Fruit fly (Drosophila melanogaster): ENCODE data around the gene CG2909.

Gene CG2909

dm6 chrX:10318416-10318961 lies 7.8 kb upstream of the CG2909 start:
- TF ChIP-seq CG13204 (GFP tag; optimal IDR thresholded peaks at IDR 0.05) (peak; percentile 13), CG9948 (tag; optimal IDR thresholded peaks at IDR 0.05) (no peak), Pif1A (GFP tag; optimal IDR thresholded peaks at IDR 0.05) (no peak), Pif1B (GFP tag; optimal IDR thresholded peaks at IDR 0.05) (peak; percentile 28)

DNA sequence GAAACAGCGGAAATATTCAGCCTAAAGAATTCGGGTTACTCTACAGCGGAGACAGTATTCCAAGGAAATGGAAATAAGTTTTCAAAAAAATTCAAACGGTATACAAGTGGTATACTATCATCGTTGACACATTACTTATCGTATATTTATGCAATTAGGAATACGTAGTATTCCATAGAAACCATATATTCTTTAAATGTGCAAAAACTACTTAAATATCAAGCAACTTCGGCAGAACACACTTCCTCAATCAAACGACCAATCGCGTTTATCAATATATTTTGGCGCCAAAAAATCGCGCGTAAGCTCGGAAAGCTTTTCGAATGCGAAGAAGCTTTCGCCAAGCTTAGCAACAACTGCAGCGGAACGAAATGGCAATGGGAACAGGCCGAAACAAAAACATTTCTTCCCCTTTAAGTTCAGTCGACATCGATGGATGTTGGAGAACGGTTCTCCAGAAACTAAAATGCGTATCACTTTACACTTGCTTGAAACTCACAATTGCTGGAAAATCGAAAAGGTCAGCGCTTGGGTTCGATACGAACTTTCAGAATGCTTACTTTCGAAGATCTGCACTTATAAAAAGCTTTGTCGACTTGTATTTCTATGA lies 7.2 kb upstream of the CG2909 start:
- TF ChIP-seq D1 (tag; optimal IDR thresholded peaks at IDR 0.05) (no peak), CG34367 (tag; optimal IDR thresholded peaks at IDR 0.05) (no peak), CG8301 (tag; optimal IDR thresholded peaks at IDR 0.05) (no peak), CG12605 (GFP tag; IDR thresholded peaks at IDR 0.05) (no peak), CG10348 (GFP tag; IDR thresholded peaks at IDR 0.05) (no peak), Snoo (tag; optimal IDR thresholded peaks at IDR 0.05) (no peak), CG14655 (GFP tag; optimal IDR thresholded peaks at IDR 0.05) (peak; percentile 10), Ets98B (GFP tag; IDR thresholded peaks at IDR 0.05) (no peak), gl (tag; optimal IDR thresholded peaks at IDR 0.05) (no peak), Pif1A (GFP tag; optimal IDR thresholded peaks at IDR 0.05) (peak; percentile 13), Pif1B (GFP tag; optimal IDR thresholded peaks at IDR 0.05) (no peak), CG8159 (tag; optimal IDR thresholded peaks at IDR 0.05) (peak; percentile 16), CG32121 (GFP tag; IDR thresholded peaks at IDR 0.05) (peak; percentile 30; the same call in 1 of the 2 replicates)

dm6 chrX:10320425-10320978 lies 5.8 kb upstream of the CG2909 start:
- TF ChIP-seq gl (tag; optimal IDR thresholded peaks at IDR 0.05), result no peak

dm6 chrX:10322292-10322691 lies 4.0 kb upstream of the CG2909 start:
- TF ChIP-seq CG13204 (GFP tag; optimal IDR thresholded peaks at IDR 0.05) (no peak), CG17806 (tag; optimal IDR thresholded peaks at IDR 0.05) (no peak), fd96Ca (GFP tag; IDR thresholded peaks at IDR 0.05) (no peak)

- TF ChIP-seq Pif1B (GFP tag; optimal IDR thresholded peaks at IDR 0.05) (no peak), CG12605 (GFP tag; IDR thresholded peaks at IDR 0.05) (no peak), CG17806 (tag; optimal IDR thresholded peaks at IDR 0.05) (no peak), D1 (tag; optimal IDR thresholded peaks at IDR 0.05) (no peak), Ets98B (GFP tag; IDR thresholded peaks at IDR 0.05) (no peak), fd96Ca (GFP tag; IDR thresholded peaks at IDR 0.05) (no peak), CG4496 (GFP tag; IDR thresholded peaks at IDR 0.05) (no peak; the same call in 2 of the 3 replicates), gl (tag; optimal IDR thresholded peaks at IDR 0.05) (no peak), CG15710 (tag; optimal IDR thresholded peaks at IDR 0.05) (peak; percentile 20), CG10348 (GFP tag; IDR thresholded peaks at IDR 0.05) (no peak), CG34367 (tag; optimal IDR thresholded peaks at IDR 0.05) (no peak), CG14655 (GFP tag; optimal IDR thresholded peaks at IDR 0.05) (peak; percentile 65), CG8159 (tag; optimal IDR thresholded peaks at IDR 0.05) (peak; percentile 41), Snoo (tag; optimal IDR thresholded peaks at IDR 0.05) (peak; percentile 56), CG32121 (GFP tag; IDR thresholded peaks at IDR 0.05) (no peak), CG13204 (GFP tag; optimal IDR thresholded peaks at IDR 0.05) (no peak), rn (GFP tag; IDR thresholded peaks at IDR 0.05) (no peak), CG9948 (tag; optimal IDR thresholded peaks at IDR 0.05) (peak; percentile 22), EcR (GFP tag; optimal IDR thresholded peaks at IDR 0.05) (no peak), Pif1A (GFP tag; optimal IDR thresholded peaks at IDR 0.05) (peak; percentile 20), CG8301 (tag; optimal IDR thresholded peaks at IDR 0.05) (peak; percentile 40)
Measured at dm6 chrX:10324836-10325566, 1.3 kb upstream of the CG2909 start.

dm6 chrX:10325567-10326345 lies 508 bp upstream of the CG2909 start, which contains the start of gene alpha-Man-Ia:
alpha-Man-Ia (minus strand) TSS chrX:10325958.
- TF ChIP-seq CG4496 (GFP tag; IDR thresholded peaks at IDR 0.05) (0 out of 3 replicates have a peak, but pooled peaks have one; percentile 25), Snoo (tag; optimal IDR thresholded peaks at IDR 0.05) (no peak)

All from whole organism, pupa.